Fruit fly (Drosophila melanogaster): Measurements from ENCODE around the gene goe.

The goe gene

dm6 chrX:16701941-16702340 is 49.8 kb downstream of the goe start, which contains the start of gene sphe:
sphe (minus strand) TSS chrX:16701972.
- no peak for TF ChIP-seq h (optimal IDR thresholded peaks at IDR 0.05)
- no peak for TF ChIP-seq Sin3A (optimal IDR thresholded peaks at IDR 0.05)
- TF ChIP-seq insv (optimal IDR thresholded peaks at IDR 0.05), result no peak
- TF ChIP-seq ttk (optimal IDR thresholded peaks at IDR 0.05), result no peak
- TF ChIP-seq psq (optimal IDR thresholded peaks at IDR 0.05), result no peak
- TF ChIP-seq Myc (optimal IDR thresholded peaks at IDR 0.05), result no peak

DNA sequence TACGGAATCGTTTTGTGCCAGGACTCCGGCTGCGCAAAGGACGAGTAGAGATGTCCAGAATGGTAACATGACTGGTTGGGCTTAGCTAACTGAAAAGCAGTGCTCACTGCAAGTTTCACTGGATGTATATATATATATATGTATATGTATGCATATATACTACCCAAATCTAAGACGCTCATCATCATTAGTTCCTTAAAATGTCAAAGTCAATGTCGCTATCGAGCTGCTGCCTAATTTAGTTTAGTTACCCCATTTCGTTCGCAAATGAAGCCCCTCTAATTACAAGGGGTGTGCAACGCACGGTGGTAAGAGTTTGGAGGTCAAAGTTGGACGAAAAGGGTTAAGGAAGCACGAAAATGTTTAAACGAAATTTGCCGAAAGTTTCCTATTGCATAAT is 51.6 kb downstream of the goe start, which contains the start of gene CG9676:
Gene CG9676 (minus strand): TSS at position 101 of the 400 bp plus-strand sequence.
- TF ChIP-seq ttk (optimal IDR thresholded peaks at IDR 0.05) (no peak), psq (optimal IDR thresholded peaks at IDR 0.05) (no peak), insv (optimal IDR thresholded peaks at IDR 0.05) (no peak), h (optimal IDR thresholded peaks at IDR 0.05) (no peak), Sin3A (optimal IDR thresholded peaks at IDR 0.05) (no peak), Myc (optimal IDR thresholded peaks at IDR 0.05) (no peak)

DNA sequence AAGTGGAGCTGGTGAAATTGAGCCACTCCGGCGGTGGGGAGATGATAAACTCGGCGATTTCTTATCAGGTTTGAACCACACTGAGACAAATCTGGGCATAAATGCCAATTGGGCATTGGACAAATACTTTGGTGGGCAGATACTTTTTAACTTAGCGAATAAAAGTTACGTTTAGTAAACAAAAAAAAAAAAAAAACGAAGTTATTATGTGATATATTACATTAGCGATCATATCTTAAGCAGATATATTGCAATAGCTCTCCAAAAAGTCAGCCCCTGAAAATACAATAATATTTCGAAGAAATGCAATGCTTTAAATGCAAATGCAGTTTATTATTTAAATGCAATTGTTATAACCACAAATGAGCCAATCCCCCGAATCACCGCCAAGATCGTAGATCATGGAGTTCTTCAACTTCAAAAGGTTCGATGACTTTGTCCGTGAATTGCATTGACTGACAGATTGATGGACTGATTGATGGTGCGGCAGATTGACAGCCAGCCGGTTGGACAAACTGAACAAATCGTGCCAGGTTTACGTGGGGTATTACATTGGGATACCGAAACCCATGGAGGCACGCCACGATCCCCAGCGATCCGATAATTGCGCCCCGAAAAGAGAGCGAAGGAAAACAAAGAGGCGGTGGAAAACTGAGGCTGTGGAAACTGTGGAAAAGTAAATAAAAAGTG is 53.7 kb downstream of the goe start:
- TF ChIP-seq Myc (optimal IDR thresholded peaks at IDR 0.05) (no peak), insv (optimal IDR thresholded peaks at IDR 0.05) (no peak), h (optimal IDR thresholded peaks at IDR 0.05) (no peak), psq (optimal IDR thresholded peaks at IDR 0.05) (no peak), Sin3A (optimal IDR thresholded peaks at IDR 0.05) (no peak), ttk (optimal IDR thresholded peaks at IDR 0.05) (no peak)

- TF ChIP-seq insv (optimal IDR thresholded peaks at IDR 0.05) (no peak), Myc (optimal IDR thresholded peaks at IDR 0.05) (no peak), Sin3A (optimal IDR thresholded peaks at IDR 0.05) (no peak), psq (optimal IDR thresholded peaks at IDR 0.05) (no peak), h (optimal IDR thresholded peaks at IDR 0.05) (no peak), ttk (optimal IDR thresholded peaks at IDR 0.05) (no peak)
Measured at dm6 chrX:16696614-16697519, 54.8 kb downstream of the goe start.

DNA sequence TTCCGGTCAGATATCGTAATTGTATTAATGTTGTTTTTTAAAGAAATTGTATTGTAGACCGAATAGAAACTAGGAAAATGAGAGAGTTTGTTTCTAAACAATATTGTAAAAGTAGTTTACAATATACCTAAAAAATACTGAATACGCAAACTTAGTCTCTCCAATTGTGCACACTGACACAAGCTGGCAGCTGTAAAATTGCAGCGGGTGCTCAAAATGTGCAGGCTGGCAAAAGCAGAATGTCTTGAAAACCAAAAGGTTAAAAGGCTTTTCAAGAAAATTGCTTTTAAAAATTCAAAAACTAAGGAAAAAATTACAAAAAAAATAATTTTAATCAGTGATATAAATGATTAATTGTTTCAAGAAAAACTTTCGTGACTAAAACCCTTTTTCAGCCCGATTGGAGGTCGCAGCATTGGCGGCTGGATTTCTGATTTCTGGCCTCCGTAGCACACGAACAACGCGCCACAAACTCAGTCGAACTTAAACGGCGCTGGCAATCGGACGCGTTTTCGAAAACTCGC is 56.0 kb downstream of the goe start, which contains the start of gene CG4678:
Gene CG4678 (plus strand): TSS at position 474 of the 524 bp plus-strand sequence.
- no peak for TF ChIP-seq Sin3A (optimal IDR thresholded peaks at IDR 0.05)
- TF ChIP-seq Myc (optimal IDR thresholded peaks at IDR 0.05), result no peak
- no peak for TF ChIP-seq psq (optimal IDR thresholded peaks at IDR 0.05)
- no peak for TF ChIP-seq insv (optimal IDR thresholded peaks at IDR 0.05)

dm6 chrX:16694959-16695358 is 56.8 kb downstream of the goe start, which contains the start of gene Septin4:
Septin4 (minus strand) TSS chrX:16695173.
- no peak for TF ChIP-seq ttk (optimal IDR thresholded peaks at IDR 0.05)
- no peak for TF ChIP-seq Myc (optimal IDR thresholded peaks at IDR 0.05)
- no peak for TF ChIP-seq h (optimal IDR thresholded peaks at IDR 0.05)
- TF ChIP-seq insv (optimal IDR thresholded peaks at IDR 0.05), result no peak
- no peak for TF ChIP-seq Sin3A (optimal IDR thresholded peaks at IDR 0.05)
- TF ChIP-seq psq (optimal IDR thresholded peaks at IDR 0.05), result no peak

- TF ChIP-seq Myc (optimal IDR thresholded peaks at IDR 0.05), result no peak
- no peak for TF ChIP-seq ttk (optimal IDR thresholded peaks at IDR 0.05)
- no peak for TF ChIP-seq Sin3A (optimal IDR thresholded peaks at IDR 0.05)
- TF ChIP-seq insv (optimal IDR thresholded peaks at IDR 0.05), result no peak
- no peak for TF ChIP-seq h (optimal IDR thresholded peaks at IDR 0.05)
- TF ChIP-seq psq (optimal IDR thresholded peaks at IDR 0.05), result no peak
Measured at dm6 chrX:16694477-16694876, 57.2 kb downstream of the goe start.

dm6 chrX:16693805-16694387 is 57.8 kb downstream of the goe start:
- TF ChIP-seq psq (optimal IDR thresholded peaks at IDR 0.05) (no peak), ttk (optimal IDR thresholded peaks at IDR 0.05) (no peak), h (optimal IDR thresholded peaks at IDR 0.05) (no peak), Sin3A (optimal IDR thresholded peaks at IDR 0.05) (no peak), insv (optimal IDR thresholded peaks at IDR 0.05) (no peak), Myc (optimal IDR thresholded peaks at IDR 0.05) (no peak)

DNA sequence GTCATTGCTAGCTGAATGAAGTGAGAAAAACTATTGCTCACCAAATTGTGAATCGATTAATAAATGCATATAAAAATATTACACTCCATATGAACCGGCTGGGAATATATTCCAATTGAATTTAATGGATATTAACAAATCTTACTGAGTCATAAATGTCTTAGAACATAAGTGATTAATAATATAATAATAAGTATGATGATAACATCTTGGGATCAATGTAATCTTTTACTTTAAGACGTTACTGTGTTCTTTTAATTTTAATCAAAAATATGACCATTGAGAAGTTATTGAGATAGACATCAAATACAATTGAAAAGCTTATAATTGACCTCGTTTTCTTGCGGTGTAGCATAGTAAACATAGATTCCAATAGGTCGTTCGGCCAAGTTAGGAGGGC is 59.4 kb downstream of the goe start:
- no peak for TF ChIP-seq Sin3A (optimal IDR thresholded peaks at IDR 0.05)
- no peak for TF ChIP-seq psq (optimal IDR thresholded peaks at IDR 0.05)
- no peak for TF ChIP-seq ttk (optimal IDR thresholded peaks at IDR 0.05)
- no peak for TF ChIP-seq insv (optimal IDR thresholded peaks at IDR 0.05)
- no peak for TF ChIP-seq Myc (optimal IDR thresholded peaks at IDR 0.05)
- TF ChIP-seq h (optimal IDR thresholded peaks at IDR 0.05), result no peak

- no peak for TF ChIP-seq h (optimal IDR thresholded peaks at IDR 0.05)
- no peak for TF ChIP-seq Myc (optimal IDR thresholded peaks at IDR 0.05)
- TF ChIP-seq ttk (optimal IDR thresholded peaks at IDR 0.05), result no peak
- no peak for TF ChIP-seq insv (optimal IDR thresholded peaks at IDR 0.05)
- TF ChIP-seq psq (optimal IDR thresholded peaks at IDR 0.05), result no peak
Measured at dm6 chrX:16691440-16691839, 60.3 kb downstream of the goe start.

dm6 chrX:16690499-16690898 is 61.2 kb downstream of the goe start:
- TF ChIP-seq Sin3A (optimal IDR thresholded peaks at IDR 0.05) (no peak), h (optimal IDR thresholded peaks at IDR 0.05) (no peak), Myc (optimal IDR thresholded peaks at IDR 0.05) (no peak), ttk (optimal IDR thresholded peaks at IDR 0.05) (no peak)
